Fruit fly (Drosophila melanogaster): Measurements from ENCODE around the gene alien.

The alien gene

DNA sequence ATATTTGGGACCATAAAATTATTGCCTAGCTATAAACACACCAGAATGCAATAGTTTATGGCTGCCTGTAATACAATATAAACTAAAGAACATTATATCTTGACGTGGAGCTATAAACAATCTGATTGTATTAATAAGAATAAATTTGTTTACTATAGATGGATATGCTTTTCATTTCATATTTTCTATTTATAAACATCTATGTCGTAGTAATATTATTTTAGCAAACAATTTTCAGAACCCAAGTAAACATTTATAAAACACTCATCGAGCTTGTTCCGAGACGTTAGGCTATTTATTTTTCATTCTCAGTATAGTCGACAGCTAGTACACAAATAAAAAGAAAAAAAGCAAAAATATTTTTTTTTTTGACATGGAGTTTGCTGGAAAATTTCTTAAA, 16.8 kb downstream of the alien start, which contains the start of gene CG18662:
Gene CG18662 (plus strand): TSS at position 301 of the 400 bp plus-strand sequence.
- TF ChIP-seq ss (GFP tag; optimal IDR thresholded peaks at IDR 0.05) (no peak), topi (GFP tag; optimal IDR thresholded peaks at IDR 0.05) (no peak), esn (GFP tag; optimal IDR thresholded peaks at IDR 0.05) (no peak)

DNA sequence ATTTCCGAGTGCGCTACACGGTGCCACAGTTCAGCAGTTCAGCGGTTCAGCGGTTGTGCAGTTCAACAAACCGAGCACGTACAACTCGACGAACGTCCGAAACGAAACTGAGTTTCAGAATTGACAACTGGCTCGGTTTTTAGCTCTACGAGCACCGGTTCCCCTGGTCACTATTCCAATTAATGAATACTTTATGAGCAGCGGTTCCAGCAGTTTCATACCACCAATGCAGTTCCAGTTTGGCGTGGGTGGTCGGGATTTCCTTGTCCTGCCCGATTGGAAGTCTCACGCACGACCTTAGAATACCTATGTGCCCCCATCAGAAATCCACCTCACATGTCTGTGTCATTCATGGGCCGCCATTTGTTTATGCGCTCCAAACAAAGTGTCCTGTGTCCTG, 21.9 kb downstream of the alien start, which contains the start of gene CG9541:
Gene CG9541 (minus strand): TSS at position 101 of the 400 bp plus-strand sequence.
- TF ChIP-seq Sox15 (GFP tag; optimal IDR thresholded peaks at IDR 0.05) (no peak), Hr38 (GFP tag; optimal IDR thresholded peaks at IDR 0.05) (no peak), Smox (GFP tag; optimal IDR thresholded peaks at IDR 0.05) (no peak), achi (GFP tag; optimal IDR thresholded peaks at IDR 0.05) (no peak), Sox14 (GFP tag; optimal IDR thresholded peaks at IDR 0.05) (no peak), CG6792 (GFP tag; optimal IDR thresholded peaks at IDR 0.05) (no peak), vri (GFP tag; optimal IDR thresholded peaks at IDR 0.05) (no peak), CG8119 (GFP tag; IDR thresholded peaks at IDR 0.05) (no peak), Sox102F (GFP tag; optimal IDR thresholded peaks at IDR 0.05) (no peak)

DNA sequence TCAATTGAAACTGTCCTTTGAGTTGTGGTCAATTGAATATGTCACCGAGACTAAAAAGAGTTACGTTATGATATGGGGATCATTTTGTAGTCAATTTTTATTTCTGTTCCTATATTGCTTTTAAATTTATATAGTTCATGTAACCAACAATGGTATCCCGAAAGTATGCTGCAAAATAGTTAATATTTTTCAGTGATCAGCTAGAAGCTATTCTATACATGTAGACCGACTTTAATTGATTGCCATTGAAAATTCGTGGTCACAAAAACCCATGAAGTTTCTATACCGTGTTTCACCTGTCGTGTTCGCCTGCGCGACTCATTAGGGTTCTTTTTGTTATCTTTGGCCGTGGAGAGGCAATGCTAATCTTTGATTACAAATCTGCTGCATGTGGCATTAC, 22.7 kb downstream of the alien start:
- TF ChIP-seq CG9139 (GFP tag; optimal IDR thresholded peaks at IDR 0.05) (no peak), esn (GFP tag; optimal IDR thresholded peaks at IDR 0.05) (no peak), CG15336 (GFP tag; IDR thresholded peaks at IDR 0.05) (no peak), CG11294 (GFP tag; IDR thresholded peaks at IDR 0.05) (no peak), dac (GFP tag; optimal IDR thresholded peaks at IDR 0.05) (no peak), CG11762 (GFP tag; optimal IDR thresholded peaks at IDR 0.05; ENCODE audit: insufficient read depth) (no peak), Blimp-1 (GFP tag; optimal IDR thresholded peaks at IDR 0.05) (no peak), CG8632 (GFP tag; optimal IDR thresholded peaks at IDR 0.05) (no peak), Hr38 (GFP tag; optimal IDR thresholded peaks at IDR 0.05) (no peak), Eip75B (GFP tag; optimal IDR thresholded peaks at IDR 0.05) (no peak), Hr4 (GFP tag; optimal IDR thresholded peaks at IDR 0.05) (no peak)

- TF ChIP-seq esn (GFP tag; optimal IDR thresholded peaks at IDR 0.05) (no peak), CG9139 (GFP tag; optimal IDR thresholded peaks at IDR 0.05) (no peak), pdm3 (GFP tag; optimal IDR thresholded peaks at IDR 0.05) (no peak), dsx (GFP tag; optimal IDR thresholded peaks at IDR 0.05; ENCODE audit: poor library complexity, severe bottlenecking) (no peak), CG6792 (GFP tag; optimal IDR thresholded peaks at IDR 0.05) (no peak), Sox15 (GFP tag; optimal IDR thresholded peaks at IDR 0.05) (no peak), spab (GFP tag; optimal IDR thresholded peaks at IDR 0.05) (no peak), CG8319 (GFP tag; optimal IDR thresholded peaks at IDR 0.05) (no peak), CG31627 (GFP tag; optimal IDR thresholded peaks at IDR 0.05) (no peak)
Measured at dm6 chr2L:8972905-8973304, 24.3 kb downstream of the alien start.

DNA sequence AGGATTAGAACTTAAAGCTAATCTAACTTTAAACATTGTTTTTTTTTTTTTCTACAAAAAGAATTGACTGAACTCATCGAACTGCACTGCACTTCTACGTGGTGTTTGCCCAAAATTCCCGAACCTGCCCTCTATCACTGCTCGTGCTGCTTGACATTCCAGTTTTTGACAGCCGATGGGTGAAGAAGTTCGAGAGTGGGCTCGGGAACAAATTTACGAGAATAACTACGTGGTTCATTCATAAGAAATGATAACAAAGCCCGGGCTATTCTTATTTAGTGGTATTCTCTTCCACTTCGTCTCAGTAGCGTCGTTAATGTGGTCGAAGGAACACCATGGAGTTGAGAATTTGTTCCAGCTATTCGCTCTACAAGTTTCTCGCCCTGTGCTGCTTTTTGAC, 29.9 kb downstream of the alien start, which contains the start of gene CG18088:
Gene CG18088 (plus strand): TSS at position 301 of the 400 bp plus-strand sequence.
- TF ChIP-seq cyc (GFP tag; optimal IDR thresholded peaks at IDR 0.05) (no peak), Blimp-1 (GFP tag; optimal IDR thresholded peaks at IDR 0.05) (no peak), Ets21C (GFP tag; optimal IDR thresholded peaks at IDR 0.05) (no peak), CG3919 (GFP tag; optimal IDR thresholded peaks at IDR 0.05) (no peak), Sox15 (GFP tag; optimal IDR thresholded peaks at IDR 0.05) (no peak), fd59A (GFP tag; optimal IDR thresholded peaks at IDR 0.05) (no peak), salr (GFP tag; optimal IDR thresholded peaks at IDR 0.05) (no peak), Eip93F (GFP tag; optimal IDR thresholded peaks at IDR 0.05) (no peak), fkh (GFP tag; optimal IDR thresholded peaks at IDR 0.05) (no peak), Eip78C (GFP tag) (no peak), spab (GFP tag; optimal IDR thresholded peaks at IDR 0.05) (no peak), Hr38 (GFP tag; optimal IDR thresholded peaks at IDR 0.05) (no peak), CG31627 (GFP tag; optimal IDR thresholded peaks at IDR 0.05) (no peak), Hr39 (GFP tag; optimal IDR thresholded peaks at IDR 0.05) (no peak), net (GFP tag; optimal IDR thresholded peaks at IDR 0.05) (no peak), CG8632 (GFP tag; optimal IDR thresholded peaks at IDR 0.05) (no peak), OdsH (GFP tag; optimal IDR thresholded peaks at IDR 0.05) (no peak), CG6792 (GFP tag; optimal IDR thresholded peaks at IDR 0.05) (no peak), topi (GFP tag; optimal IDR thresholded peaks at IDR 0.05) (no peak)
